Worm (Caenorhabditis elegans) whole organism, young adult: ENCODE results near the gene col-171.
A peak's percentile ranks its signal among the peaks of the same experiment; 100 is the strongest.

ENCODE experiments used
- B0019.2 ChIP-seq: fragments of 200-800 bp; sonication (Bioruptor generic); conservative IDR thresholded peaks from 2 replicates; pipeline ENCODE4 v1.3.6; 2022; ENCODE audit warnings: missing genetic modification reagents, missing genetic modification characterization, missing compliant biosample characterization
- D2030.7 ChIP-seq: fragments of 200-800 bp; sonication (Bioruptor generic); IDR thresholded peaks from 2 replicates; pipeline ENCODE4 v1.3.6; 2022; ENCODE audit warnings: missing genetic modification reagents, missing genetic modification characterization, missing compliant biosample characterization
- F10E7.11 ChIP-seq: sonication (generic microtip); optimal IDR thresholded peaks from 2 replicates; lab custom pipeline; 2017; ENCODE audit warnings: mild to moderate bottlenecking, missing genetic modification characterization, moderate library complexity, missing compliant biosample characterization
- F22D6.2 ChIP-seq: sonication (generic microtip); optimal IDR thresholded peaks from 2 replicates; lab custom pipeline; 2016; ENCODE audit warnings: mild to moderate bottlenecking, missing genetic modification characterization, missing compliant biosample characterization
- F39B2.1 ChIP-seq: fragments of 200-800 bp; sonication (Bioruptor generic); IDR thresholded peaks from 2 replicates; pipeline ENCODE4 v1.3.6; 2022; ENCODE audit warnings: missing genetic modification reagents, missing genetic modification characterization, missing compliant biosample characterization
- F55B11.4 ChIP-seq: sonication (generic microtip); optimal IDR thresholded peaks from 2 replicates; lab custom pipeline; 2016; ENCODE audit warnings: missing compliant biosample characterization, missing genetic modification characterization, borderline replicate concordance; ENCODE audit not compliant: insufficient read depth
- K12H6.12 ChIP-seq: fragments of 200-800 bp; sonication (Bioruptor generic); optimal IDR thresholded peaks from 2 replicates; lab custom pipeline; 2018; ENCODE audit warnings: mild to moderate bottlenecking, missing genetic modification characterization, missing compliant biosample characterization
- ZK185.1 ChIP-seq: sonication (generic microtip); optimal IDR thresholded peaks from 2 replicates; lab custom pipeline; 2016; ENCODE audit warnings: mild to moderate bottlenecking, missing genetic modification characterization, missing compliant biosample characterization; ENCODE audit not compliant: poor library complexity, severe bottlenecking
- ama-1 ChIP-seq, 3 experiments: fragments of 150-350 bp in 1 of 3; sonication (generic microtip) in 2 of 3; optimal IDR thresholded peaks; 2 replicates each; lab custom pipeline; 2014 to 2018; ENCODE audit warnings: missing biosample characterization in 2 of 3, missing genetic modification characterization in 2 of 3, missing genetic modification reagents in 2 of 3
- aptf-2 ChIP-seq: fragments of 200-800 bp; sonication (Bioruptor generic); conservative IDR thresholded peaks from 2 replicates; pipeline ENCODE4 v1.3.6; 2022; ENCODE audit warnings: missing genetic modification reagents, missing genetic modification characterization, missing compliant biosample characterization
- atf-7 ChIP-seq: sonication (generic microtip); optimal IDR thresholded peaks from 2 replicates; lab custom pipeline; 2017; ENCODE audit warnings: mild to moderate bottlenecking, missing genetic modification characterization, missing compliant biosample characterization
- athp-1 ChIP-seq: sonication (generic microtip); optimal IDR thresholded peaks from 2 replicates; lab custom pipeline; 2017; ENCODE audit warnings: mild to moderate bottlenecking, missing genetic modification characterization, missing compliant biosample characterization
- attf-5 ChIP-seq: fragments of 200-800 bp; sonication (Bioruptor generic); optimal IDR thresholded peaks from 2 replicates; lab custom pipeline; 2018; ENCODE audit warnings: mild to moderate bottlenecking, missing genetic modification characterization, missing compliant biosample characterization
- ceh-58 ChIP-seq: fragments of 200-800 bp; sonication (Bioruptor generic); IDR thresholded peaks from 2 replicates; pipeline ENCODE4 v1.3.6; 2022; ENCODE audit warnings: missing genetic modification characterization, missing compliant biosample characterization
- dox-1 ChIP-seq: fragments of 200-800 bp; sonication (Bioruptor generic); IDR thresholded peaks from 2 replicates; pipeline ENCODE4 v1.3.6; 2022; ENCODE audit warnings: missing genetic modification reagents, missing genetic modification characterization, missing compliant biosample characterization
- dpff-1 ChIP-seq: sonication (generic microtip); optimal IDR thresholded peaks from 2 replicates; lab custom pipeline; 2017; ENCODE audit warnings: mild to moderate bottlenecking, missing genetic modification characterization, missing compliant biosample characterization
- egl-18 ChIP-seq: fragments of 200-800 bp; sonication (Bioruptor generic); IDR thresholded peaks from 2 replicates; pipeline ENCODE4 v1.3.6; 2022; ENCODE audit warnings: missing genetic modification reagents, missing genetic modification characterization, missing compliant biosample characterization
- egl-44 ChIP-seq: fragments of 200-800 bp; sonication (Bioruptor generic); IDR thresholded peaks from 2 replicates; pipeline ENCODE4 v1.3.6; 2022; ENCODE audit warnings: missing genetic modification reagents, missing genetic modification characterization, missing compliant biosample characterization
- egrh-3 ChIP-seq: fragments of 200-800 bp; sonication (Bioruptor generic); IDR thresholded peaks from 2 replicates; pipeline ENCODE4 v1.3.6; 2022; ENCODE audit warnings: missing genetic modification reagents, missing genetic modification characterization, missing compliant biosample characterization
- fkh-3 ChIP-seq: sonication (generic microtip); optimal IDR thresholded peaks from 2 replicates; lab custom pipeline; 2016; ENCODE audit warnings: mild to moderate bottlenecking, missing genetic modification characterization, missing compliant biosample characterization
- hlh-26 ChIP-seq: fragments of 200-800 bp; sonication (Bioruptor generic); conservative IDR thresholded peaks from 2 replicates; pipeline ENCODE4 v1.3.6; 2022; ENCODE audit warnings: missing genetic modification reagents, missing genetic modification characterization, missing compliant biosample characterization
- let-526 ChIP-seq: fragments of 200-800 bp; sonication (Bioruptor generic); IDR thresholded peaks from 2 replicates; pipeline ENCODE4 v1.3.6; 2022; ENCODE audit warnings: missing genetic modification reagents, missing genetic modification characterization, missing compliant biosample characterization
- let-607 ChIP-seq, 2 experiments: fragments of 200-800 bp in 1 of 2; sonication (Bioruptor generic) in 1 of 2; sonication (generic microtip) in 1 of 2; optimal IDR thresholded peaks; 2 replicates each; lab custom pipeline; 2016 to 2018; ENCODE audit warnings: mild to moderate bottlenecking in 2 of 2, missing compliant biosample characterization in 2 of 2, missing genetic modification characterization in 2 of 2, moderate library complexity in 2 of 2, missing genotype in 1 of 2
- lin-26 ChIP-seq: fragments of 200-800 bp; sonication (Bioruptor generic); IDR thresholded peaks from 2 replicates; pipeline ENCODE4 v1.3.6; 2022; ENCODE audit warnings: missing genetic modification reagents, missing genetic modification characterization, missing compliant biosample characterization
- lsy-27 ChIP-seq: sonication (generic microtip); optimal IDR thresholded peaks from 2 replicates; lab custom pipeline; 2017; ENCODE audit warnings: missing genetic modification characterization, mild to moderate bottlenecking, missing compliant biosample characterization, antibody characterized with exemption, missing genotype, borderline replicate concordance; ENCODE audit not compliant: insufficient read depth
- madf-10 ChIP-seq: sonication (generic microtip); optimal IDR thresholded peaks from 2 replicates; lab custom pipeline; 2016; ENCODE audit warnings: mild to moderate bottlenecking, missing genetic modification characterization, missing compliant biosample characterization
- mes-4 ChIP-seq: sonication (generic microtip); optimal IDR thresholded peaks from 2 replicates; lab custom pipeline; 2016; ENCODE audit warnings: missing genotype, missing genetic modification characterization, missing compliant biosample characterization
- nfya-1 ChIP-seq: sonication (generic microtip); optimal IDR thresholded peaks from 2 replicates; lab custom pipeline; 2017; ENCODE audit warnings: antibody characterized with exemption, missing compliant biosample characterization, missing genetic modification characterization, borderline replicate concordance; ENCODE audit not compliant: insufficient read depth
- nfyb-1 ChIP-seq: fragments of 200-800 bp; sonication (Bioruptor generic); IDR thresholded peaks from 2 replicates; pipeline ENCODE4 v1.3.6; 2022; ENCODE audit warnings: missing genetic modification reagents, missing genetic modification characterization, missing compliant biosample characterization
- nhr-27 ChIP-seq: fragments of 200-800 bp; sonication (Bioruptor generic); optimal IDR thresholded peaks from 2 replicates; lab custom pipeline; 2018; ENCODE audit warnings: mild to moderate bottlenecking, missing genetic modification characterization, moderate library complexity, missing compliant biosample characterization
- nhr-90 ChIP-seq: sonication (generic microtip); optimal IDR thresholded peaks from 2 replicates; lab custom pipeline; 2016; ENCODE audit warnings: missing genotype, mild to moderate bottlenecking, missing genetic modification characterization, missing compliant biosample characterization
- pbrm-1 ChIP-seq: fragments of 200-800 bp; sonication (Bioruptor generic); IDR thresholded peaks from 2 replicates; pipeline ENCODE4 v1.3.6; 2022; ENCODE audit warnings: missing genetic modification reagents, missing genetic modification characterization, missing compliant biosample characterization
- pha-4 ChIP-seq: fragments of 150-350 bp; sonication (generic microtip); optimal IDR thresholded peaks from 2 replicates; lab custom pipeline; 2014; ENCODE audit warnings: missing biosample characterization, missing genetic modification reagents, missing genetic modification characterization
- rcor-1 ChIP-seq: fragments of 200-800 bp; sonication (Bioruptor generic); IDR thresholded peaks from 2 replicates; pipeline ENCODE4 v1.3.6; 2022; ENCODE audit warnings: missing genetic modification reagents, missing genetic modification characterization, missing compliant biosample characterization
- rec-8 ChIP-seq, 2 experiments: sonication (generic microtip); optimal IDR thresholded peaks; 2 replicates each; lab custom pipeline; 2016; ENCODE audit warnings: mild to moderate bottlenecking in 2 of 2, missing genetic modification characterization in 2 of 2, missing genetic modification reagents in 2 of 2, missing genotype in 2 of 2, missing biosample characterization in 1 of 2, missing compliant biosample characterization in 1 of 2, moderate library complexity in 1 of 2
- snpc-1.1 ChIP-seq: sonication (generic microtip); optimal IDR thresholded peaks from 2 replicates; lab custom pipeline; 2017; ENCODE audit warnings: missing genetic modification characterization, mild to moderate bottlenecking, missing compliant biosample characterization, antibody characterized with exemption, moderate library complexity, missing genotype, missing genetic modification reagents; ENCODE audit not compliant: insufficient read depth
- snpc-3.4 ChIP-seq: sonication (generic microtip); optimal IDR thresholded peaks from 2 replicates; lab custom pipeline; 2017; ENCODE audit warnings: missing genetic modification characterization, mild to moderate bottlenecking, missing compliant biosample characterization, antibody characterized with exemption, moderate library complexity, missing genotype, missing genetic modification reagents
- tbp1 ChIP-seq: fragments of 200-800 bp; sonication (Bioruptor generic); optimal IDR thresholded peaks from 2 replicates; lab custom pipeline; 2018; ENCODE audit warnings: mild to moderate bottlenecking, missing genetic modification characterization, missing compliant biosample characterization
- ztf-18 ChIP-seq: sonication (generic microtip); optimal IDR thresholded peaks from 2 replicates; lab custom pipeline; 2016; ENCODE audit warnings: missing genotype, mild to moderate bottlenecking, missing genetic modification characterization, missing compliant biosample characterization
- ztf-22 ChIP-seq: fragments of 200-800 bp; sonication (Bioruptor generic); optimal IDR thresholded peaks from 2 replicates; lab custom pipeline; 2018; ENCODE audit warnings: mild to moderate bottlenecking, missing genetic modification characterization, moderate library complexity, missing compliant biosample characterization
- ztf-28 ChIP-seq: fragments of 200-800 bp; sonication (Bioruptor generic); IDR thresholded peaks from 2 replicates; pipeline ENCODE4 v1.3.6; 2022; ENCODE audit warnings: missing genetic modification reagents, missing genetic modification characterization, missing compliant biosample characterization

col-171 gene

ce11 chrX:6365715-6366114 lies 31.6 kb downstream of the col-171 start, which contains the start of gene C03B1.3:
Gene C03B1.3, plus strand, starts transcription at chrX:6366015.
- no peak for TF ChIP-seq ztf-22 (GFP tag; lab: Kevin White, UChicago)
- no peak for TF ChIP-seq rec-8 (tag; optimal IDR thresholded peaks at IDR 0.05; lab: Kevin White, UChicago)
- TF ChIP-seq pha-4 (tag; lab: Kevin White, UChicago) = no peak
- TF ChIP-seq aptf-2 (GFP tag; lab: Robert Waterston, UW) = no peak
- no peak for TF ChIP-seq nhr-90 (tag; lab: Kevin White, UChicago)
- TF ChIP-seq dox-1 (GFP tag; lab: Robert Waterston, UW) = no peak
- no peak for TF ChIP-seq egl-44 (GFP tag; lab: Robert Waterston, UW)
- TF ChIP-seq let-526 = no peak
- no peak for TF ChIP-seq nfya-1
- no peak for TF ChIP-seq tbp1 (GFP tag; lab: Kevin White, UChicago)
- no peak for TF ChIP-seq egrh-3 (GFP tag; lab: Robert Waterston, UW)
- TF ChIP-seq F22D6.2 (tag; lab: Kevin White, UChicago) = no peak
- TF ChIP-seq athp-1 (tag; lab: Kevin White, UChicago) = no peak
- TF ChIP-seq fkh-3 (tag; lab: Kevin White, UChicago) = no peak
- no peak for TF ChIP-seq ztf-28 (GFP tag; lab: Robert Waterston, UW)
- no peak for TF ChIP-seq ceh-58 (GFP tag; lab: Robert Waterston, UW)
- TF ChIP-seq F39B2.1 = no peak

- no peak for TF ChIP-seq F10E7.11
- TF ChIP-seq D2030.7 (GFP tag; lab: Robert Waterston, UW) = no peak
- no peak for TF ChIP-seq let-607 (tag; optimal IDR thresholded peaks at IDR 0.05; lab: Kevin White, UChicago)
- TF ChIP-seq dpff-1 = no peak
- TF ChIP-seq nfyb-1 (GFP tag; lab: Robert Waterston, UW) = no peak
- TF ChIP-seq B0019.2 (GFP tag; lab: Robert Waterston, UW) = no peak
- TF ChIP-seq mes-4 = no peak
- no peak for TF ChIP-seq fkh-3 (tag; lab: Kevin White, UChicago)
- TF ChIP-seq pbrm-1 (GFP tag; lab: Robert Waterston, UW) = no peak
- no peak for TF ChIP-seq athp-1 (tag; lab: Kevin White, UChicago)
- TF ChIP-seq nfya-1 = no peak
- TF ChIP-seq F55B11.4 (tag; lab: Kevin White, UChicago) = no peak
- no peak for TF ChIP-seq ama-1 (optimal IDR thresholded peaks at IDR 0.05; lab: Kevin White, UChicago)
- no peak for TF ChIP-seq ama-1 (GFP tag; optimal IDR thresholded peaks at IDR 0.05; lab: Kevin White, UChicago)
These were observed 35.6 kb downstream of the col-171 start, which contains the start of gene C03B1.2 for ce11 chrX:6369717-6370116. Gene C03B1.2, plus strand, starts transcription at chrX:6370017.

ce11 chrX:6371192-6372116 lies 37.4 kb downstream of the col-171 start:
- TF ChIP-seq rec-8 (tag; optimal IDR thresholded peaks at IDR 0.05; lab: Kevin White, UChicago) (peak; percentile 40 to 76), attf-5 (GFP tag; lab: Kevin White, UChicago) (peak; percentile 42), atf-7 (tag; lab: Kevin White, UChicago) (peak; percentile 10), snpc-3.4 (tag; lab: Kevin White, UChicago) (peak; percentile 39), snpc-1.1 (tag; lab: Kevin White, UChicago) (peak; percentile 5), rcor-1 (peak; percentile 53), pbrm-1 (GFP tag; lab: Robert Waterston, UW) (peak; percentile 85), madf-10 (peak; percentile 71), pha-4 (tag; lab: Kevin White, UChicago) (no peak), let-526 (peak; percentile 53; the same call in 1 of the 2 replicates), hlh-26 (no peak), fkh-3 (tag; lab: Kevin White, UChicago) (peak; percentile 36), lsy-27 (tag; lab: Kevin White, UChicago) (peak; percentile 13), ZK185.1 (tag; lab: Kevin White, UChicago) (peak; percentile 67), lin-26 (peak; percentile 89; the same call in 1 of the 2 replicates), ztf-18 (peak; percentile 62), K12H6.12 (peak; percentile 47), let-607 (tag; optimal IDR thresholded peaks at IDR 0.05; lab: Kevin White, UChicago) (peak; percentile 39 to 67), egl-18 (GFP tag; lab: Robert Waterston, UW) (no peak), nhr-27 (tag; lab: Kevin White, UChicago) (no peak)
